Worm (Caenorhabditis elegans) whole organism, mixed stage, embryonic: ENCODE data around the gene K10H10.4.

Experiments used
- M03D4.4 ChIP-seq: sonication (generic microtip); optimal IDR thresholded peaks from 2 replicates; lab custom pipeline; 2017; ENCODE audit warnings: mild to moderate bottlenecking, missing genetic modification characterization, missing compliant biosample characterization
- bed-3 ChIP-seq: fragments of 200-800 bp; sonication (Bioruptor generic); optimal IDR thresholded peaks from 3 replicates; lab custom pipeline; 2018; ENCODE audit warnings: mild to moderate bottlenecking, missing genetic modification characterization, moderate library complexity, missing compliant biosample characterization
- blmp-1 ChIP-seq: fragments of 150-350 bp; optimal IDR thresholded peaks from 2 replicates; lab custom pipeline; 2014; ENCODE audit warnings: missing biosample characterization, missing genetic modification characterization
- ceh-39 ChIP-seq: fragments of 150-350 bp; optimal IDR thresholded peaks from 2 replicates; lab custom pipeline; 2014; ENCODE audit warnings: missing biosample characterization, missing genetic modification characterization
- ceh-83 ChIP-seq: fragments of 200-800 bp; sonication (Bioruptor generic); optimal IDR thresholded peaks from 2 replicates; lab custom pipeline; 2018; ENCODE audit warnings: mild to moderate bottlenecking, missing genetic modification characterization, missing compliant biosample characterization
- ces-1 ChIP-seq: fragments of 150-350 bp; optimal IDR thresholded peaks from 2 replicates; lab custom pipeline; 2014; ENCODE audit warnings: missing biosample characterization, missing genetic modification reagents, missing genetic modification characterization
- cnd-1 ChIP-seq: fragments of 200-800 bp; sonication (Bioruptor generic); optimal IDR thresholded peaks from 2 replicates; lab custom pipeline; 2018; ENCODE audit warnings: mild to moderate bottlenecking, missing genetic modification characterization, missing compliant biosample characterization
- drap-1 ChIP-seq: fragments of 200-800 bp; sonication (Bioruptor generic); optimal IDR thresholded peaks from 3 replicates; lab custom pipeline; 2018; ENCODE audit warnings: mild to moderate bottlenecking, missing genetic modification characterization, missing compliant biosample characterization
- elt-1 ChIP-seq: sonication (generic microtip); optimal IDR thresholded peaks from 2 replicates; lab custom pipeline; 2017; ENCODE audit warnings: missing genetic modification characterization, mild to moderate bottlenecking, missing compliant biosample characterization, antibody characterized with exemption, moderate library complexity, borderline replicate concordance; ENCODE audit not compliant: insufficient read depth
- elt-3 ChIP-seq: fragments of 150-350 bp; optimal IDR thresholded peaks from 2 replicates; lab custom pipeline; 2014; ENCODE audit warnings: missing biosample characterization, missing genetic modification characterization
- flh-1 ChIP-seq: fragments of 200-800 bp; sonication (Bioruptor generic); optimal IDR thresholded peaks from 2 replicates; lab custom pipeline; 2018; ENCODE audit warnings: mild to moderate bottlenecking, missing genetic modification characterization, moderate library complexity, missing compliant biosample characterization
- ham-2 ChIP-seq: fragments of 200-800 bp; sonication (Bioruptor generic); optimal IDR thresholded peaks from 2 replicates; lab custom pipeline; 2018; ENCODE audit warnings: mild to moderate bottlenecking, missing genetic modification characterization, missing compliant biosample characterization
- lin-13 ChIP-seq: fragments of 150-350 bp; optimal IDR thresholded peaks from 2 replicates; lab custom pipeline; 2014; ENCODE audit warnings: missing biosample characterization, missing genetic modification characterization
- lin-32 ChIP-seq: fragments of 200-800 bp; sonication (Bioruptor generic); optimal IDR thresholded peaks from 2 replicates; lab custom pipeline; 2018; ENCODE audit warnings: mild to moderate bottlenecking, missing genetic modification characterization, missing compliant biosample characterization
- lsy-2 ChIP-seq: fragments of 150-350 bp; optimal IDR thresholded peaks from 2 replicates; lab custom pipeline; 2014; ENCODE audit warnings: missing biosample characterization, missing genetic modification characterization
- mab-5 ChIP-seq: fragments of 150-350 bp; optimal IDR thresholded peaks from 2 replicates; lab custom pipeline; 2014; ENCODE audit warnings: missing biosample characterization, missing genetic modification characterization
- mep-1 ChIP-seq: fragments of 150-350 bp; optimal IDR thresholded peaks from 2 replicates; lab custom pipeline; 2017; ENCODE audit warnings: missing biosample characterization, missing genetic modification reagents, missing genetic modification characterization, inconsistent platforms
- mls-2 ChIP-seq: sonication (generic microtip); optimal IDR thresholded peaks from 2 replicates; lab custom pipeline; 2016; ENCODE audit warnings: mild to moderate bottlenecking, missing genetic modification characterization, moderate library complexity, missing compliant biosample characterization
- nhr-12 ChIP-seq: fragments of 150-350 bp; optimal IDR thresholded peaks from 2 replicates; lab custom pipeline; 2014; ENCODE audit warnings: missing biosample characterization, missing genetic modification characterization
- nhr-2 ChIP-seq: fragments of 150-350 bp; optimal IDR thresholded peaks from 2 replicates; lab custom pipeline; 2014; ENCODE audit warnings: missing biosample characterization, missing genetic modification characterization
- nhr-28 ChIP-seq: fragments of 150-350 bp; optimal IDR thresholded peaks from 2 replicates; lab custom pipeline; 2014; ENCODE audit warnings: missing biosample characterization, missing genetic modification characterization
- sem-2 ChIP-seq: fragments of 200-800 bp; sonication (Bioruptor generic); optimal IDR thresholded peaks from 2 replicates; lab custom pipeline; 2018; ENCODE audit warnings: mild to moderate bottlenecking, missing genetic modification characterization, missing compliant biosample characterization
- tbx-8 ChIP-seq: fragments of 200-800 bp; sonication (Bioruptor generic); optimal IDR thresholded peaks from 2 replicates; lab custom pipeline; 2018; ENCODE audit warnings: mild to moderate bottlenecking, missing genetic modification characterization, moderate library complexity, missing compliant biosample characterization
- unc-120 ChIP-seq: sonication (generic microtip); optimal IDR thresholded peaks from 2 replicates; lab custom pipeline; 2017; ENCODE audit warnings: missing genetic modification characterization, missing compliant biosample characterization; ENCODE audit not compliant: poor library complexity, severe bottlenecking
- unc-39 ChIP-seq: fragments of 150-350 bp; optimal IDR thresholded peaks from 2 replicates; lab custom pipeline; 2014; ENCODE audit warnings: missing biosample characterization, missing genetic modification characterization
- zip-8 ChIP-seq: fragments of 150-350 bp; optimal IDR thresholded peaks from 2 replicates; lab custom pipeline; 2014; ENCODE audit warnings: missing biosample characterization, missing genetic modification characterization
- ztf-11 ChIP-seq: fragments of 150-350 bp; optimal IDR thresholded peaks from 2 replicates; lab custom pipeline; 2014; ENCODE audit warnings: missing biosample characterization, missing genetic modification characterization

K10H10.4 gene

ce11 chrII:14500122-14500521, at the start of gene K10H10.4:
Gene K10H10.4, plus strand, starts transcription at chrII:14500422.
- no peak for TF ChIP-seq lin-32 (GFP tag; lab: Kevin White, UChicago)
- no peak for TF ChIP-seq tbx-8 (GFP tag; lab: Kevin White, UChicago)
- no peak for TF ChIP-seq flh-1 (GFP tag; lab: Kevin White, UChicago)
- TF ChIP-seq cnd-1 = no peak
- TF ChIP-seq blmp-1 (tag; lab: Kevin White, UChicago) = no peak
- no peak for TF ChIP-seq ceh-39 (tag; lab: Kevin White, UChicago)
- TF ChIP-seq mep-1 (tag; lab: Kevin White, UChicago) = no peak
- no peak for TF ChIP-seq lin-13
- TF ChIP-seq M03D4.4 (tag; lab: Kevin White, UChicago) = no peak
- TF ChIP-seq unc-120 (tag; lab: Kevin White, UChicago) = no peak

ce11 chrII:14451934-14452333, 48.3 kb upstream of the K10H10.4 start:
- no peak for TF ChIP-seq bed-3 (GFP tag; lab: Kevin White, UChicago)
- TF ChIP-seq sem-2 = no peak
- TF ChIP-seq nhr-2 = no peak
- no peak for TF ChIP-seq cnd-1
- no peak for TF ChIP-seq ceh-39 (tag; lab: Kevin White, UChicago)
- TF ChIP-seq zip-8 (tag; lab: Kevin White, UChicago) = no peak
- TF ChIP-seq ces-1 (GFP tag; lab: Kevin White, UChicago) = no peak
- TF ChIP-seq ztf-11 (tag; lab: Kevin White, UChicago) = no peak
- TF ChIP-seq M03D4.4 (tag; lab: Kevin White, UChicago) = no peak
- TF ChIP-seq tbx-8 (GFP tag; lab: Kevin White, UChicago) = no peak
- TF ChIP-seq nhr-12 = no peak
- TF ChIP-seq mls-2 (tag; lab: Kevin White, UChicago) = no peak
- no peak for TF ChIP-seq drap-1
- TF ChIP-seq flh-1 (GFP tag; lab: Kevin White, UChicago) = no peak
- TF ChIP-seq unc-39 (tag; lab: Kevin White, UChicago) = no peak

ce11 chrII:14455332-14455731, 44.9 kb upstream of the K10H10.4 start, which contains the start of gene dmsr-6:
Gene dmsr-6, plus strand, starts transcription at chrII:14455632.
- no peak for TF ChIP-seq mep-1 (tag; lab: Kevin White, UChicago)
- no peak for TF ChIP-seq ceh-39 (tag; lab: Kevin White, UChicago)
- TF ChIP-seq elt-1 (tag; lab: Kevin White, UChicago) = no peak
- no peak for TF ChIP-seq elt-3 (tag; lab: Kevin White, UChicago)
- no peak for TF ChIP-seq ham-2 (GFP tag; lab: Kevin White, UChicago)

- peak; percentile 99 for TF ChIP-seq ces-1 (GFP tag; lab: Kevin White, UChicago)
- TF ChIP-seq nhr-28 = no peak
- TF ChIP-seq mab-5 (tag; lab: Kevin White, UChicago) = no peak
- no peak for TF ChIP-seq ham-2 (GFP tag; lab: Kevin White, UChicago)
These were observed 30.2 kb upstream of the K10H10.4 start for ce11 chrII:14470020-14470419.

- peak; percentile 18 for TF ChIP-seq ceh-83 (GFP tag; lab: Kevin White, UChicago)
- peak; percentile 30 for TF ChIP-seq cnd-1
- no peak for TF ChIP-seq ham-2 (GFP tag; lab: Kevin White, UChicago)
- TF ChIP-seq nhr-2 = peak; percentile 6
- peak; percentile 10 for TF ChIP-seq drap-1
- TF ChIP-seq unc-120 (tag; lab: Kevin White, UChicago) = no peak
- peak; percentile 20 for TF ChIP-seq M03D4.4 (tag; lab: Kevin White, UChicago)
These were observed 25.5 kb upstream of the K10H10.4 start for ce11 chrII:14474700-14475099.

- TF ChIP-seq lsy-2 = no peak
- no peak for TF ChIP-seq unc-39 (tag; lab: Kevin White, UChicago)
- TF ChIP-seq mep-1 (tag; lab: Kevin White, UChicago) = peak; percentile 34
These were observed 20.5 kb upstream of the K10H10.4 start, which contains the start of gene C13B4.1 for ce11 chrII:14479583-14480245. Gene C13B4.1, minus strand, starts transcription at chrII:14479633.
